Fruit fly (Drosophila melanogaster) whole organism, prepupa: ENCODE data around the gene fit.
A peak's percentile ranks its signal among the peaks of the same experiment; 100 is the strongest.

ENCODE experiments used
- Blimp-1 ChIP-seq: fragments of 200-800 bp; sonication (Bioruptor generic); optimal IDR thresholded peaks from 3 replicates; lab custom pipeline; 2017; ENCODE audit warnings: missing biosample characterization, missing genetic modification characterization, mild to moderate bottlenecking, moderate library complexity, missing genetic modification reagents
- CG10631 ChIP-seq: fragments of 200-800 bp; sonication (Bioruptor generic); optimal IDR thresholded peaks from 2 replicates; lab custom pipeline; 2016; ENCODE audit warnings: missing biosample characterization, missing genetic modification characterization
- CG10669 ChIP-seq: fragments of 200-800 bp; sonication (Bioruptor generic); optimal IDR thresholded peaks from 3 replicates; lab custom pipeline; 2018; ENCODE audit warnings: missing biosample characterization, mild to moderate bottlenecking, missing genetic modification characterization, moderate library complexity
- CG11762 ChIP-seq: fragments of 200-800 bp; sonication (Bioruptor generic); optimal IDR thresholded peaks from 3 replicates; lab custom pipeline; 2016; ENCODE audit warnings: missing biosample characterization, missing genetic modification characterization; ENCODE audit not compliant: insufficient read depth
- CG11902 ChIP-seq: fragments of 200-800 bp; sonication (Bioruptor generic); optimal IDR thresholded peaks from 3 replicates; lab custom pipeline; 2016; ENCODE audit warnings: missing biosample characterization, missing genetic modification characterization
- CG15336 ChIP-seq: fragments of 200-800 bp; sonication (Bioruptor generic); IDR thresholded peaks from 2 replicates; pipeline ENCODE4 v1.3.6; 2022; ENCODE audit warnings: missing biosample characterization, missing genetic modification characterization
- CG1621 ChIP-seq: fragments of 200-800 bp; sonication (Bioruptor generic); optimal IDR thresholded peaks from 3 replicates; lab custom pipeline; 2018; ENCODE audit warnings: missing biosample characterization, mild to moderate bottlenecking, missing genetic modification characterization
- CG16779 ChIP-seq: fragments of 200-800 bp; sonication (Bioruptor generic); optimal IDR thresholded peaks from 3 replicates; lab custom pipeline; 2017; ENCODE audit warnings: missing biosample characterization, mild to moderate bottlenecking, missing genetic modification characterization
- CG3032 ChIP-seq: fragments of 200-800 bp; optimal IDR thresholded peaks from 2 replicates; lab custom pipeline; 2019; ENCODE audit warnings: missing biosample characterization, mild to moderate bottlenecking, missing genetic modification characterization, moderate library complexity
- CG31627 ChIP-seq: fragments of 200-800 bp; sonication (Bioruptor generic); optimal IDR thresholded peaks from 3 replicates; lab custom pipeline; 2016; ENCODE audit warnings: missing biosample characterization, missing genetic modification characterization
- CG32006 ChIP-seq: fragments of 200-800 bp; sonication (Bioruptor generic); optimal IDR thresholded peaks from 3 replicates; lab custom pipeline; 2017; ENCODE audit warnings: missing biosample characterization, mild to moderate bottlenecking, missing genetic modification characterization
- CG34406 ChIP-seq: fragments of 200-800 bp; sonication (Bioruptor generic); optimal IDR thresholded peaks from 3 replicates; lab custom pipeline; 2016; ENCODE audit warnings: missing biosample characterization, missing genetic modification characterization
- CG4318 ChIP-seq: fragments of 200-800 bp; sonication (Bioruptor generic); optimal IDR thresholded peaks from 3 replicates; lab custom pipeline; 2017; ENCODE audit warnings: missing biosample characterization, mild to moderate bottlenecking, missing genetic modification characterization
- CG6276 ChIP-seq: fragments of 200-800 bp; sonication (Bioruptor generic); optimal IDR thresholded peaks from 2 replicates; lab custom pipeline; 2017; ENCODE audit warnings: missing biosample characterization, mild to moderate bottlenecking, missing genetic modification characterization
- CG6792 ChIP-seq: fragments of 200-800 bp; sonication (Bioruptor generic); optimal IDR thresholded peaks from 3 replicates; lab custom pipeline; 2016; ENCODE audit warnings: missing biosample characterization, missing genetic modification characterization
- CG6854 ChIP-seq: fragments of 200-800 bp; sonication (Bioruptor generic); optimal IDR thresholded peaks from 2 replicates; lab custom pipeline; 2017; ENCODE audit warnings: missing biosample characterization, mild to moderate bottlenecking, missing genetic modification characterization
- CG7368 ChIP-seq: fragments of 200-800 bp; sonication (Bioruptor generic); optimal IDR thresholded peaks from 3 replicates; lab custom pipeline; 2016; ENCODE audit warnings: missing biosample characterization, missing genetic modification characterization
- CG8119 ChIP-seq: fragments of 200-800 bp; sonication (Bioruptor generic); IDR thresholded peaks from 3 replicates; pipeline ENCODE4 v1.3.6; 2022; ENCODE audit warnings: missing biosample characterization, missing genetic modification characterization
- CG8319 ChIP-seq: fragments of 200-800 bp; sonication (Bioruptor generic); optimal IDR thresholded peaks from 3 replicates; lab custom pipeline; 2016; ENCODE audit warnings: missing biosample characterization, missing genetic modification characterization
- CG8632 ChIP-seq: fragments of 200-800 bp; sonication (Bioruptor generic); optimal IDR thresholded peaks from 3 replicates; lab custom pipeline; 2016; ENCODE audit warnings: missing biosample characterization, missing genetic modification characterization
- CG9139 ChIP-seq: fragments of 200-800 bp; sonication (Bioruptor generic); optimal IDR thresholded peaks from 3 replicates; lab custom pipeline; 2017; ENCODE audit warnings: missing biosample characterization, mild to moderate bottlenecking, missing genetic modification characterization
- Eip75B ChIP-seq: fragments of 200-800 bp; sonication (Bioruptor generic); optimal IDR thresholded peaks from 3 replicates; lab custom pipeline; 2016; ENCODE audit warnings: missing biosample characterization, missing genetic modification characterization
- Eip78C ChIP-seq: fragments of 200-800 bp; sonication (Bioruptor generic); peaks from one replicate; lab custom pipeline; 2016; ENCODE audit warnings: missing biosample characterization, missing genetic modification characterization
- Eip93F ChIP-seq: fragments of 200-800 bp; sonication (Bioruptor generic); optimal IDR thresholded peaks from 2 replicates; lab custom pipeline; 2016; ENCODE audit warnings: missing biosample characterization, mild to moderate bottlenecking, missing genetic modification characterization
- Ets21C ChIP-seq: fragments of 200-800 bp; sonication (Bioruptor generic); optimal IDR thresholded peaks from 3 replicates; lab custom pipeline; 2016; ENCODE audit warnings: missing biosample characterization, missing genetic modification characterization
- Ets96B ChIP-seq: fragments of 200-800 bp; optimal IDR thresholded peaks from 2 replicates; lab custom pipeline; 2019; ENCODE audit warnings: missing biosample characterization, mild to moderate bottlenecking, missing genetic modification characterization, moderate library complexity
- Gug ChIP-seq: fragments of 200-800 bp; sonication (Bioruptor generic); IDR thresholded peaks from 2 replicates; pipeline ENCODE4 v1.3.6; 2022; ENCODE audit warnings: missing biosample characterization, missing genetic modification characterization
- Hr39 ChIP-seq: fragments of 200-800 bp; sonication (Bioruptor generic); optimal IDR thresholded peaks from 2 replicates; lab custom pipeline; 2016; ENCODE audit warnings: missing biosample characterization, missing genetic modification characterization
- Hr4 ChIP-seq: fragments of 200-800 bp; sonication (Bioruptor generic); optimal IDR thresholded peaks from 3 replicates; lab custom pipeline; 2016; ENCODE audit warnings: missing biosample characterization, missing genetic modification characterization
- Lpt ChIP-seq: fragments of 200-800 bp; sonication (Bioruptor generic); optimal IDR thresholded peaks from 3 replicates; lab custom pipeline; 2016; ENCODE audit warnings: missing biosample characterization, missing genetic modification characterization
- Met ChIP-seq: fragments of 200-800 bp; sonication (Bioruptor generic); optimal IDR thresholded peaks from 3 replicates; lab custom pipeline; 2016; ENCODE audit warnings: missing biosample characterization, missing genetic modification characterization
- Smox ChIP-seq: fragments of 200-800 bp; sonication (Bioruptor generic); optimal IDR thresholded peaks from 3 replicates; lab custom pipeline; 2016; ENCODE audit warnings: missing biosample characterization, missing genetic modification characterization
- Sox14 ChIP-seq: fragments of 200-800 bp; sonication (Bioruptor generic); optimal IDR thresholded peaks from 3 replicates; lab custom pipeline; 2016; ENCODE audit warnings: missing biosample characterization, missing genetic modification characterization
- Sox15 ChIP-seq: fragments of 200-800 bp; sonication (Bioruptor generic); optimal IDR thresholded peaks from 3 replicates; lab custom pipeline; 2016; ENCODE audit warnings: missing biosample characterization, missing genetic modification characterization
- achi ChIP-seq: fragments of 200-800 bp; sonication (Bioruptor generic); optimal IDR thresholded peaks from 3 replicates; lab custom pipeline; 2016; ENCODE audit warnings: missing biosample characterization, missing genetic modification characterization
- cyc ChIP-seq: fragments of 200-800 bp; sonication (Bioruptor generic); optimal IDR thresholded peaks from 3 replicates; lab custom pipeline; 2016; ENCODE audit warnings: missing biosample characterization, missing genetic modification characterization
- dsx ChIP-seq: fragments of 200-800 bp; optimal IDR thresholded peaks from 3 replicates; lab custom pipeline; 2019; ENCODE audit warnings: missing biosample characterization, mild to moderate bottlenecking, missing genetic modification characterization, moderate library complexity; ENCODE audit not compliant: poor library complexity, severe bottlenecking
- eg ChIP-seq: fragments of 200-800 bp; sonication (Bioruptor generic); IDR thresholded peaks from 3 replicates; pipeline ENCODE4 v1.3.6; 2022; ENCODE audit warnings: missing biosample characterization, missing genetic modification characterization
- esn ChIP-seq: fragments of 200-800 bp; sonication (Bioruptor generic); optimal IDR thresholded peaks from 2 replicates; lab custom pipeline; 2016; ENCODE audit warnings: missing biosample characterization, mild to moderate bottlenecking, missing genetic modification characterization, moderate library complexity
- fd59A ChIP-seq: fragments of 200-800 bp; sonication (Bioruptor generic); optimal IDR thresholded peaks from 2 replicates; lab custom pipeline; 2017; ENCODE audit warnings: missing biosample characterization, mild to moderate bottlenecking, missing genetic modification characterization, missing genetic modification reagents
- fd85E ChIP-seq: fragments of 200-800 bp; sonication (Bioruptor generic); optimal IDR thresholded peaks from 3 replicates; lab custom pipeline; 2016; ENCODE audit warnings: missing biosample characterization, missing genetic modification characterization
- fkh ChIP-seq: fragments of 200-800 bp; sonication (Bioruptor generic); optimal IDR thresholded peaks from 3 replicates; lab custom pipeline; 2017; ENCODE audit warnings: missing biosample characterization, mild to moderate bottlenecking, missing genetic modification characterization, moderate library complexity
- lz ChIP-seq: fragments of 200-800 bp; sonication (Bioruptor generic); optimal IDR thresholded peaks from 3 replicates; lab custom pipeline; 2016; ENCODE audit warnings: missing biosample characterization, missing genetic modification characterization
- net ChIP-seq: fragments of 200-800 bp; sonication (Bioruptor generic); optimal IDR thresholded peaks from 3 replicates; lab custom pipeline; 2016; ENCODE audit warnings: missing biosample characterization, missing genetic modification characterization
- pdm3 ChIP-seq: fragments of 200-800 bp; sonication (Bioruptor generic); optimal IDR thresholded peaks from 3 replicates; lab custom pipeline; 2016; ENCODE audit warnings: missing biosample characterization, missing genetic modification characterization
- salr ChIP-seq, 2 experiments: fragments of 200-800 bp; sonication (Bioruptor generic); optimal IDR thresholded peaks; 3 replicates each; lab custom pipeline; 2016 to 2018; ENCODE audit warnings: missing biosample characterization in 2 of 2, missing genetic modification characterization in 2 of 2, mild to moderate bottlenecking in 1 of 2
- spab ChIP-seq: fragments of 200-800 bp; sonication (Bioruptor generic); optimal IDR thresholded peaks from 2 replicates; lab custom pipeline; 2017; ENCODE audit warnings: missing biosample characterization, mild to moderate bottlenecking, missing genetic modification characterization, missing genetic modification reagents
- ss ChIP-seq, 2 experiments: fragments of 200-800 bp; sonication (Bioruptor generic); optimal IDR thresholded peaks; 2 replicates in 1 of 2; 3 replicates in 1 of 2; lab custom pipeline; 2017 to 2018; ENCODE audit warnings: mild to moderate bottlenecking in 2 of 2, missing biosample characterization in 2 of 2, missing genetic modification characterization in 2 of 2, moderate library complexity in 1 of 2
- svp ChIP-seq: fragments of 200-800 bp; sonication (Bioruptor generic); peaks from one replicate; lab custom pipeline; 2016; ENCODE audit warnings: missing biosample characterization, missing genetic modification characterization
- topi ChIP-seq: fragments of 200-800 bp; sonication (Bioruptor generic); optimal IDR thresholded peaks from 3 replicates; lab custom pipeline; 2016; ENCODE audit warnings: missing biosample characterization, missing genetic modification characterization
- vri ChIP-seq: fragments of 200-800 bp; sonication (Bioruptor generic); optimal IDR thresholded peaks from 3 replicates; lab custom pipeline; 2016; ENCODE audit warnings: missing biosample characterization, mild to moderate bottlenecking, missing genetic modification characterization

The fit gene

DNA sequence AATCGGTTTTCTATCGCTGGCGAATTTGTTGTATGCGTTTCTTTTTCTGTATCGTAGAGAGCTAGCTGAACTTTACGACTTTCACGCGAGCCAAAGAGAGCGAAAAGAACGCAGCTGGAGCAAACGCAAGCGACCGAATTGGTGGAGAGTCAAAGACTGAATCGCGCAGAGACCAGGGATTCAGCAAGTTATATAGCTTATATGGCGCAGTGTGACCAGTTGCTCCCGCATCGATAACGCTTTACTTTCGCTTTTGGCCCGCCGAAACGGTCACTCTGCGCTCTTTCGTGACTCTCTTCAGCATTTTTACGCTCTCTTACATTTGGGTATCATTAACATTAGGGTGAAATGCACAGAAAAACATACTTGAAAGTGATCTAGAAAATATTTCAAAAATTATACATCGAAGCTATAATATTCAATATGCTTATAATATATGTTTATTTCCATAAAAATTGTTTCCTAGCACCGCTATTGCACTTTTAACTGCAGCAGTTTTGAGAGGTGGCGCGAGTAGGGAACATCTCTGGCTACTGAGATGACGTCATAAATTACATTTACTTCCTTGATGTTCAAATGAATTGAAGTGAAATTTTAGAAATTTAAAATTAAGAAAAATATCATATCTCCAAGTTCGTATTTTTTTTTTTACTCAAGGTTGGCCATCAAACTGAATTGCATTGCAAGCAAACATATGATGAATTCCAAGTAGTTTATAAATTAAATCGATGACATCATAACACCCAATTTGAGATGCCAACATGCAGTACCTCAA lies 28.0 kb downstream of the fit start, which contains the start of gene glec:
glec (minus strand) TSS at position 169 of the 775 bp plus-strand sequence.
- TF ChIP-seq CG9139 (GFP tag; lab: Kevin White, UChicago) (no peak), dsx (GFP tag; lab: Kevin White, UChicago) (peak; percentile 29), spab (GFP tag; lab: Kevin White, UChicago) (no peak), CG1621 (tag; lab: Kevin White, UChicago) (peak; percentile 31), CG10669 (GFP tag; lab: Kevin White, UChicago) (no peak), CG34406 (GFP tag; lab: Kevin White, UChicago) (peak; percentile 22), CG32006 (GFP tag; lab: Kevin White, UChicago) (peak; percentile 60), vri (GFP tag; lab: Kevin White, UChicago) (peak; percentile 71), fd59A (GFP tag; lab: Kevin White, UChicago) (no peak), svp (GFP tag; lab: Kevin White, UChicago) (peak; percentile 84), Eip93F (peak; percentile 59), CG8119 (GFP tag; lab: Robert Waterston, UW) (peak; percentile 64), cyc (GFP tag; lab: Kevin White, UChicago) (no peak), CG16779 (peak; percentile 27), CG4318 (GFP tag; lab: Kevin White, UChicago) (peak; percentile 8), eg (GFP tag; lab: Robert Waterston, UW) (peak; percentile 65), topi (peak; percentile 36), CG8632 (no peak), Gug (GFP tag; lab: Robert Waterston, UW) (no peak), Eip75B (peak; percentile 43), CG31627 (peak; percentile 26), Met (GFP tag; lab: Kevin White, UChicago) (peak; percentile 72), Smox (GFP tag; lab: Kevin White, UChicago) (peak; percentile 77), CG3032 (no peak), esn (GFP tag; lab: Kevin White, UChicago) (peak; percentile 65), CG7368 (GFP tag; lab: Kevin White, UChicago) (no peak), CG11902 (GFP tag; lab: Kevin White, UChicago) (no peak), CG6854 (GFP tag; lab: Kevin White, UChicago) (peak; percentile 77), Ets21C (no peak), salr (GFP tag; optimal IDR thresholded peaks at IDR 0.05; lab: Kevin White, UChicago) (peak in 1 of 2 experiments; percentile 58), CG8319 (GFP tag; lab: Kevin White, UChicago) (no peak), fd85E (GFP tag; lab: Kevin White, UChicago) (peak; percentile 1), CG6276 (GFP tag; lab: Kevin White, UChicago) (peak; percentile 14), CG15336 (GFP tag; lab: Robert Waterston, UW) (peak; percentile 44), Hr39 (GFP tag; lab: Kevin White, UChicago) (peak; percentile 47), Hr4 (peak; percentile 69), CG6792 (peak; percentile 37), Blimp-1 (GFP tag; lab: Kevin White, UChicago) (peak; percentile 99), Ets96B (tag; lab: Kevin White, UChicago) (no peak), CG11762 (GFP tag; lab: Kevin White, UChicago) (no peak), Sox15 (GFP tag; lab: Kevin White, UChicago) (peak; percentile 11), net (GFP tag; lab: Kevin White, UChicago) (peak; percentile 35), CG10631 (GFP tag; lab: Kevin White, UChicago) (peak; percentile 42), achi (peak; percentile 72), ss (GFP tag; optimal IDR thresholded peaks at IDR 0.05; lab: Kevin White, UChicago) (peak in 1 of 2 experiments; percentile 25), Eip78C (GFP tag; lab: Kevin White, UChicago) (peak; percentile 92), Sox14 (GFP tag; lab: Kevin White, UChicago) (peak; percentile 62), Lpt (peak; percentile 27), pdm3 (GFP tag; lab: Kevin White, UChicago) (peak; percentile 69), fkh (GFP tag; lab: Kevin White, UChicago) (no peak), lz (GFP tag; lab: Kevin White, UChicago) (peak; percentile 3)
